Worm (Caenorhabditis elegans) whole organism, midembryonic: ENCODE data around the gene C46C11.4.

Experiments
- T22C8.4 ChIP-seq: fragments of 200-800 bp; sonication (Bioruptor generic); IDR thresholded peaks from 2 replicates; pipeline ENCODE4 v1.3.6; 2022; ENCODE audit warnings: missing genetic modification characterization, missing compliant biosample characterization
- cog-1 ChIP-seq: sonication (generic microtip); optimal IDR thresholded peaks from 2 replicates; lab custom pipeline; 2016; ENCODE audit warnings: missing genetic modification characterization, missing compliant biosample characterization
- flt-1 ChIP-seq: fragments of 200-800 bp; sonication (Bioruptor generic); IDR thresholded peaks from 2 replicates; pipeline ENCODE4 v1.3.6; 2022; ENCODE audit warnings: missing genetic modification characterization, missing compliant biosample characterization
- klf-2 ChIP-seq: fragments of 200-800 bp; sonication (Bioruptor generic); conservative IDR thresholded peaks from 2 replicates; pipeline ENCODE4 v1.3.6; 2022; ENCODE audit warnings: missing genetic modification reagents, missing genetic modification characterization, missing compliant biosample characterization
- ref-1 ChIP-seq: fragments of 200-800 bp; sonication (Bioruptor generic); conservative IDR thresholded peaks from 2 replicates; pipeline ENCODE4 v1.3.6; 2022; ENCODE audit warnings: missing genetic modification reagents, missing genetic modification characterization, missing compliant biosample characterization
- tab-1 ChIP-seq: fragments of 200-800 bp; sonication (Bioruptor generic); IDR thresholded peaks from 2 replicates; pipeline ENCODE4 v1.3.6; 2022; ENCODE audit warnings: missing genetic modification characterization, missing compliant biosample characterization
- ztf-23 ChIP-seq: fragments of 200-800 bp; sonication (Bioruptor generic); IDR thresholded peaks from 2 replicates; pipeline ENCODE4 v1.3.6; 2022; ENCODE audit warnings: missing genetic modification reagents, missing genetic modification characterization, missing compliant biosample characterization
- ztf-29 ChIP-seq: fragments of 200-800 bp; sonication (Bioruptor generic); IDR thresholded peaks from 2 replicates; pipeline ENCODE4 v1.3.6; 2022; ENCODE audit warnings: missing genetic modification reagents, missing genetic modification characterization, missing compliant biosample characterization

ce11 chrX:4609635-4610034 lies 37.4 kb downstream of the C46C11.4 start:
- TF ChIP-seq ztf-23 (GFP tag; lab: Robert Waterston, UW) (no peak), flt-1 (GFP tag; lab: Robert Waterston, UW) (no peak), ref-1 (GFP tag; lab: Robert Waterston, UW) (no peak), ztf-29 (GFP tag; lab: Robert Waterston, UW) (no peak), klf-2 (GFP tag; lab: Robert Waterston, UW) (no peak), tab-1 (GFP tag; lab: Robert Waterston, UW) (no peak), T22C8.4 (no peak), cog-1 (tag; lab: Kevin White, UChicago) (no peak)
